Worm (Caenorhabditis elegans): Measurements from ENCODE around the gene rpl-16.

Gene rpl-16

ce11 chrIII:3476245-3476644 lies 27.2 kb downstream of the rpl-16 start (continued):
- peak; percentile 65; the same call in 1 of the 2 replicates for TF ChIP-seq ceh-88 (GFP tag; IDR thresholded peaks at IDR 0.05)
- peak; percentile 59 for TF ChIP-seq dsc-1 (tag; optimal IDR thresholded peaks at IDR 0.05)
- peak; percentile 65 for TF ChIP-seq egl-13 (tag; optimal IDR thresholded peaks at IDR 0.05)
- peak; percentile 82 for TF ChIP-seq lir-3 (tag; optimal IDR thresholded peaks at IDR 0.05; ENCODE audit: poor library complexity)
- TF ChIP-seq nhr-90 (tag; optimal IDR thresholded peaks at IDR 0.05; ENCODE audit: poor library complexity), result peak; percentile 86
- peak; percentile 76 for TF ChIP-seq sox-4 (tag; optimal IDR thresholded peaks at IDR 0.05)
- no peak for TF ChIP-seq hpl-2 (GFP tag; optimal IDR thresholded peaks at IDR 0.05)
- TF ChIP-seq unc-86 (tag; optimal IDR thresholded peaks at IDR 0.05), result peak; percentile 54
- TF ChIP-seq C04F5.9 (tag; optimal IDR thresholded peaks at IDR 0.05), result peak; percentile 27
- TF ChIP-seq alr-1 (tag; optimal IDR thresholded peaks at IDR 0.05; ENCODE audit: borderline replicate concordance), result no peak
- TF ChIP-seq nhr-47 (tag; optimal IDR thresholded peaks at IDR 0.05), result peak; percentile 77
- TF ChIP-seq snu-23 (GFP tag; optimal IDR thresholded peaks at IDR 0.05), result peak; percentile 48
- TF ChIP-seq efl-3 (GFP tag; optimal IDR thresholded peaks at IDR 0.05), result peak; percentile 22
- no peak for TF ChIP-seq pqm-1 (tag; optimal IDR thresholded peaks at IDR 0.05)
- TF ChIP-seq ztf-11 (tag; optimal IDR thresholded peaks at IDR 0.05), result peak in 1 of 2 experiments; percentile 86
- TF ChIP-seq lin-14 (GFP tag; optimal IDR thresholded peaks at IDR 0.05), result peak; percentile 41
- no peak for TF ChIP-seq sup-37 (GFP tag; optimal IDR thresholded peaks at IDR 0.05)
- TF ChIP-seq ztf-4 (tag; optimal IDR thresholded peaks at IDR 0.05), result no peak
- peak; percentile 77 for TF ChIP-seq Y116A8C.19 (tag; optimal IDR thresholded peaks at IDR 0.05; ENCODE audit: borderline replicate concordance)
- TF ChIP-seq nhr-71 (tag; optimal IDR thresholded peaks at IDR 0.05), result peak; percentile 69
- no peak for TF ChIP-seq fkh-10 (GFP tag; optimal IDR thresholded peaks at IDR 0.05)
- no peak for TF ChIP-seq mab-9 (GFP tag; IDR thresholded peaks at IDR 0.05)
- TF ChIP-seq nhr-20 (tag; optimal IDR thresholded peaks at IDR 0.05), result peak; percentile 59
- peak; percentile 21 for TF ChIP-seq elt-2 (tag; optimal IDR thresholded peaks at IDR 0.05)
- TF ChIP-seq skn-1 (tag; optimal IDR thresholded peaks at IDR 0.05), result no peak
- peak; percentile 78 for TF ChIP-seq fkh-4 (tag; optimal IDR thresholded peaks at IDR 0.05; ENCODE audit: borderline replicate concordance)
- TF ChIP-seq isw-1 (GFP tag; IDR thresholded peaks at IDR 0.05), result peak; percentile 78
- TF ChIP-seq unc-98 (GFP tag; IDR thresholded peaks at IDR 0.05), result peak; percentile 99
- peak in 1 of 2 experiments; percentile 50 for TF ChIP-seq lsy-2 (tag; optimal IDR thresholded peaks at IDR 0.05)

DNA sequence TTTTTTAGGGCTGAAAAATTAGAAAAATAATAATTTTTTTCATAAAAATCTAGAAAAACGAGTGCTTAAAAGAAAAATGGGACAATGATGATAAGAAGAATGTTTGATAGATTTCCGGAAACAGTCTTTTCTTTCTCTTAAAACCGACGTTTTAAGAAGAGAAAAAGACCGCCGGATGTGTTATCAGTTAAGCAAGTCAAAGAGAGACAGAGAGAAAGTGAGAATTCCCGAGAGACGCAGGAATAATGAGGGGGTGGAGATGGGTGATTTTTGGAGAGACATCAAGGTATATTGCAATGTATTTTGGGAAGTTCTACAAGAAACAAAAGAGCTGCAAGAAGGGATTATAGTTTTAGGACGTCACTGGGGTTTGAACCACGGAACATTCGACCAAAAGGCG lies 27.9 kb downstream of the rpl-16 start, which contains the start of gene C34C12.9:
C34C12.9 (minus strand) TSS at position 16 of the 400 bp plus-strand sequence.
- TF ChIP-seq pqm-1 (tag; optimal IDR thresholded peaks at IDR 0.05) (peak; percentile 5), nhr-76 (tag; optimal IDR thresholded peaks at IDR 0.05) (no peak), lsy-2 (tag; optimal IDR thresholded peaks at IDR 0.05) (no peak), nhr-47 (tag; optimal IDR thresholded peaks at IDR 0.05) (no peak), ceh-82 (tag; optimal IDR thresholded peaks at IDR 0.05) (no peak), blmp-1 (tag; optimal IDR thresholded peaks at IDR 0.05) (peak; percentile 33), alr-1 (tag; optimal IDR thresholded peaks at IDR 0.05; ENCODE audit: borderline replicate concordance) (no peak), elt-2 (tag; optimal IDR thresholded peaks at IDR 0.05) (peak; percentile 30)

DNA sequence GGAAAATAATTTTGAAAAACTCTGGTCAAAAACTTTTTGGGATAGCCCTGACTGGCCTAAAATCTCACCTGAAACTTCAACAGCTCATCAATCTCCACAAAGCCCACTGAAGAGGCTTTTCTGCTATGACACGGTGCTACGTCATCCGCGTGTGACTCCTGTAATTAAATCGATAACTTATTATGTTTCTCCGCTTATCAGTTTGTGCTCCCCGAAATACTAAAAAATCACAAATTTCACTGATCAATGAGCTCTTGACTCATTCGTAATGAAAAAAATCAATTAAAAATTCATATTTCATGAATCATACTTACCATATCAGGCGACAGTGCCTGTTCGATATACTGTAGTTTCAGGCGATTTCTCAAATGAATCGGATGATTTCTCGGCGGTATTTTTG lies 28.4 kb downstream of the rpl-16 start:
- TF ChIP-seq C16A3.4 (tag; optimal IDR thresholded peaks at IDR 0.05) (no peak), elt-2 (tag; optimal IDR thresholded peaks at IDR 0.05) (peak; percentile 18), lin-35 (GFP tag; optimal IDR thresholded peaks at IDR 0.05) (peak in 1 of 2 experiments; percentile 4)

DNA sequence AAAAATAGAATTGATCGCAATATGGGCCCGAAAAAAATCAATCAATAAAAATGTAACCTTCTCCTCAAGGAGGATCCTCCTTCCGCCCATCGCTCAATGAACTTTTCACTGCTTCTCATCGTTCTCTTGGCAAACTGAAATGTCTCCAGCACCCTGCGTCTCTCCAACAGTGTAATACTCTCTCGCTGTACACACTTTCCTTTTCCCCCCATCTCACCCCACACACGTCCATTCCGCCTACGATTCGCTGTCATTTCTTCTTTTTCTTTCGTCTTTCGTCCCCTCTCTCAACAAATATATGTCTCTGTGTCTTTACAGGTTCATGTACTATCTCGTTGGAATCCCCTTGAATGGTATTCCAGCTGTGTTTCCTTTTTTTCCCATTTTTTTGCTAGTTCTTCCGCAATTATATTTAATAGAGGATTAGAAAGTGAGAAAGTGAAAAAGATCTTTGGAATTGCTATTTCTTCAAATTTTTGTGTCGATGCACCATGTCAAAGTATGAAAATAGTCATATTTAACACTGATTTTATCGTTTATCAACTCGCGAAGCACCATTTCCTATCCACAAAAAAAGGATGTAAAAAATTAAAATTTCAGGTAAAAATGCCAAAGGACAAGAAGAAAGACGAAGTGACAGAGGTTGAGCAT lies 31.9 kb downstream of the rpl-16 start, which contains the start of gene rsu-1:
rsu-1 (plus strand) TSS at position 601 of the 651 bp plus-strand sequence.
- TF ChIP-seq ceh-8 (GFP tag; optimal IDR thresholded peaks at IDR 0.05) (no peak), isw-1 (GFP tag; IDR thresholded peaks at IDR 0.05) (no peak), hpl-2 (GFP tag; optimal IDR thresholded peaks at IDR 0.05) (no peak), dsc-1 (tag; optimal IDR thresholded peaks at IDR 0.05) (peak; percentile 47), ztf-11 (tag; optimal IDR thresholded peaks at IDR 0.05) (peak in 1 of 2 experiments; percentile 49), grh-1 (GFP tag; IDR thresholded peaks at IDR 0.05) (no peak), mef-2 (tag; optimal IDR thresholded peaks at IDR 0.05) (no peak), nhr-12 (tag; optimal IDR thresholded peaks at IDR 0.05) (no peak), ceh-63 (GFP tag; optimal IDR thresholded peaks at IDR 0.05) (no peak), irx-1 (tag; optimal IDR thresholded peaks at IDR 0.05) (no peak), egl-27 (tag; optimal IDR thresholded peaks at IDR 0.05) (peak in 1 of 2 experiments; percentile 18), unc-86 (tag; optimal IDR thresholded peaks at IDR 0.05) (no peak), egl-13 (tag; optimal IDR thresholded peaks at IDR 0.05) (no peak), unc-98 (GFP tag; IDR thresholded peaks at IDR 0.05) (no peak), mep-1 (tag; optimal IDR thresholded peaks at IDR 0.05) (peak; percentile 71), blmp-1 (tag; optimal IDR thresholded peaks at IDR 0.05) (peak; percentile 95), skn-1 (tag; optimal IDR thresholded peaks at IDR 0.05) (no peak), nhr-28 (tag; optimal IDR thresholded peaks at IDR 0.05) (no peak), nhr-71 (tag; optimal IDR thresholded peaks at IDR 0.05) (peak; percentile 74), alr-1 (tag; optimal IDR thresholded peaks at IDR 0.05; ENCODE audit: borderline replicate concordance) (no peak), lin-14 (GFP tag; optimal IDR thresholded peaks at IDR 0.05) (peak; percentile 86), fkh-10 (GFP tag; optimal IDR thresholded peaks at IDR 0.05) (no peak)
